Fruit fly (Drosophila melanogaster): ENCODE data around the gene LManV.

The LManV gene

dm6 chr2L:8734304-8734703 lies 41.8 kb downstream of the LManV start:
- TF ChIP-seq Sin3A (optimal IDR thresholded peaks at IDR 0.05), result no peak
- no peak for TF ChIP-seq Myc (optimal IDR thresholded peaks at IDR 0.05)
- no peak for TF ChIP-seq insv (optimal IDR thresholded peaks at IDR 0.05)
- TF ChIP-seq psq (optimal IDR thresholded peaks at IDR 0.05), result no peak
- TF ChIP-seq ttk (optimal IDR thresholded peaks at IDR 0.05), result no peak
- TF ChIP-seq h (optimal IDR thresholded peaks at IDR 0.05), result no peak

dm6 chr2L:8732702-8733101 lies 43.4 kb downstream of the LManV start:
- TF ChIP-seq ttk (optimal IDR thresholded peaks at IDR 0.05) (no peak), h (optimal IDR thresholded peaks at IDR 0.05) (no peak), insv (optimal IDR thresholded peaks at IDR 0.05) (no peak), psq (optimal IDR thresholded peaks at IDR 0.05) (no peak), Myc (optimal IDR thresholded peaks at IDR 0.05) (no peak), Sin3A (optimal IDR thresholded peaks at IDR 0.05) (no peak)
